Worm (Caenorhabditis elegans): ENCODE results near the gene C13F10.7.

The C13F10.7 gene

ce11 chrV:7230847-7231246 is 7.8 kb upstream of the C13F10.7 start, which contains the start of the genes gei-6 and krr-1 (continued):
- TF ChIP-seq pag-3 (tag; optimal IDR thresholded peaks at IDR 0.05; ENCODE audit: borderline replicate concordance): no peak
- TF ChIP-seq ets-4 (tag; optimal IDR thresholded peaks at IDR 0.05): no peak
- TF ChIP-seq pha-4 (tag; optimal IDR thresholded peaks at IDR 0.05): no peak
- TF ChIP-seq pax-1 (tag; optimal IDR thresholded peaks at IDR 0.05): no peak
- TF ChIP-seq ttx-3 (tag; optimal IDR thresholded peaks at IDR 0.05): peak; percentile 86
- no peak for TF ChIP-seq lim-6 (tag; optimal IDR thresholded peaks at IDR 0.05)
- peak; percentile 89 for TF ChIP-seq tbx-2 (tag; optimal IDR thresholded peaks at IDR 0.05)
- TF ChIP-seq syd-9 (tag; optimal IDR thresholded peaks at IDR 0.05): peak; percentile 58
- TF ChIP-seq Y22D7AL.16 (tag; optimal IDR thresholded peaks at IDR 0.05): peak; percentile 82
- TF ChIP-seq ceh-48 (tag; optimal IDR thresholded peaks at IDR 0.05): peak; percentile 74
- peak; percentile 79 for TF ChIP-seq C38D4.7 (GFP tag; optimal IDR thresholded peaks at IDR 0.05)
- peak; percentile 58 for TF ChIP-seq pqm-1 (tag; optimal IDR thresholded peaks at IDR 0.05)
- TF ChIP-seq eyg-1 (tag; optimal IDR thresholded peaks at IDR 0.05): peak; percentile 68
- peak; percentile 16 for TF ChIP-seq ceh-9 (tag; optimal IDR thresholded peaks at IDR 0.05)
- peak; percentile 93 for TF ChIP-seq K09A11.1 (tag; optimal IDR thresholded peaks at IDR 0.05; ENCODE audit: insufficient read depth)
- peak; percentile 74 for TF ChIP-seq lin-11 (tag; optimal IDR thresholded peaks at IDR 0.05)
- peak; percentile 25 for TF ChIP-seq fkh-10 (GFP tag; optimal IDR thresholded peaks at IDR 0.05)
- TF ChIP-seq pha-2 (tag; optimal IDR thresholded peaks at IDR 0.05): peak; percentile 85
- TF ChIP-seq ref-2 (tag; optimal IDR thresholded peaks at IDR 0.05): peak; percentile 87
- no peak for TF ChIP-seq unc-55 (GFP tag; optimal IDR thresholded peaks at IDR 0.05)
- TF ChIP-seq fax-1 (tag; optimal IDR thresholded peaks at IDR 0.05): peak; percentile 78
- TF ChIP-seq pat-9 (tag; optimal IDR thresholded peaks at IDR 0.05): peak; percentile 91
- no peak for TF ChIP-seq dmd-4 (tag; optimal IDR thresholded peaks at IDR 0.05; ENCODE audit: borderline replicate concordance)
- peak; percentile 41 for TF ChIP-seq hlh-13 (GFP tag; optimal IDR thresholded peaks at IDR 0.05)
- TF ChIP-seq unc-42 (tag; optimal IDR thresholded peaks at IDR 0.05): peak; percentile 4
- peak; percentile 77 for TF ChIP-seq madf-2 (tag; optimal IDR thresholded peaks at IDR 0.05)
- TF ChIP-seq fkh-6 (tag; optimal IDR thresholded peaks at IDR 0.05): peak; percentile 61
- TF ChIP-seq ama-1 (optimal IDR thresholded peaks at IDR 0.05): no peak
- TF ChIP-seq ceh-6 (GFP tag; optimal IDR thresholded peaks at IDR 0.05): peak; percentile 65
- peak; percentile 79 for TF ChIP-seq gmeb-2 (tag; optimal IDR thresholded peaks at IDR 0.05)
- TF ChIP-seq ceh-45 (GFP tag; IDR thresholded peaks at IDR 0.05): peak; percentile 55; the same call in 1 of the 2 replicates
- peak; percentile 59 for TF ChIP-seq npax-4 (tag; optimal IDR thresholded peaks at IDR 0.05)
- peak; percentile 81 for TF ChIP-seq sox-2 (GFP tag; IDR thresholded peaks at IDR 0.05)
- TF ChIP-seq ceh-34 (tag; optimal IDR thresholded peaks at IDR 0.05): peak; percentile 84
- TF ChIP-seq ceh-30 (tag; optimal IDR thresholded peaks at IDR 0.05): no peak

DNA sequence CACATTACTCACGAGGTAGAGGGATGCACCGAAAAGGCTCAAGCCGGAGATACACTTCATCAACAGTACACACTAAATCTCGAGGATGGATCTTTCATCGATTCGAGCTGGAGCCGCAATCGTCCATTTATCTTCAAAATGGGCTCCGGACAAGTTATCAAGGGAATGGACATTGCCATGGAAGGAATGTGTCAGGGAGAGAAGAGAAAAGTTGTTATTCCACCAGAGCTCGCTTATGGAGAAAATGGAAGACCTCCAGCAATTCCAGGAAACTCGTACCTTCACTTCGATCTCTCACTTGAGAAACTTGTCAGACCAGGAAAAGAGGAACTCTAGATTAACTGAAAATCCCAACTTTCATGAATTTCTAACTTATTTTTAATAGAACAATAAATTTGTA is 2.8 kb upstream of the C13F10.7 start:
- no peak for TF ChIP-seq rnt-1 (tag; optimal IDR thresholded peaks at IDR 0.05)
- TF ChIP-seq pros-1 (tag; optimal IDR thresholded peaks at IDR 0.05): no peak
- TF ChIP-seq ama-1 (optimal IDR thresholded peaks at IDR 0.05): peak; percentile 63
- TF ChIP-seq dve-1 (tag; optimal IDR thresholded peaks at IDR 0.05): no peak
- no peak for TF ChIP-seq fkh-10 (GFP tag; optimal IDR thresholded peaks at IDR 0.05)
- TF ChIP-seq gmeb-2 (tag; optimal IDR thresholded peaks at IDR 0.05): no peak

DNA sequence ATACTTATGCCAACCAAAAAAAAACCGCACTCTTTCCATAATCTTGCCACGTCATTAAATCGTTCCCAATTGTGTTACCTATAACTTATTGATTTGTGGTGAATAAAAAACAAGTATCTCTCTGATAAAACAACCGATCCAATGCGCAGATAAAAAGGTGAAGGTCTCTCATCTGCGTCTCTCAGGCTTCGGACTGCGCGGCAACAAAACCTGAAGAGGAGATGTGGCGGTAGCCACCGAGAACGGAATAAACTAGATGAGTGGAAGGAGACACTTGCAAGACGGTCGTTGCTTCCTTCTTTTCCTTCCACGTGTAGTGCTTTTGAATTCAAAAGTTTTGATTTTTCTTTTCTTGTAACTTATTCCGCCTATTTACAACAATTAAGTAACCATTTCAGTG is 1.9 kb upstream of the C13F10.7 start, which contains the start of gene fkb-3:
TSS of gene fkb-3 (plus strand) at position 277 of the 400 bp plus-strand sequence.
- TF ChIP-seq C38D4.7 (GFP tag; optimal IDR thresholded peaks at IDR 0.05) (no peak), gmeb-2 (tag; optimal IDR thresholded peaks at IDR 0.05) (no peak), lin-11 (tag; optimal IDR thresholded peaks at IDR 0.05) (no peak), che-1 (tag; optimal IDR thresholded peaks at IDR 0.05) (no peak), unc-55 (GFP tag; optimal IDR thresholded peaks at IDR 0.05) (no peak), F13H6.1 (tag; optimal IDR thresholded peaks at IDR 0.05) (no peak), pros-1 (tag; optimal IDR thresholded peaks at IDR 0.05) (no peak), ceh-2 (tag; optimal IDR thresholded peaks at IDR 0.05) (no peak), ceh-19 (GFP tag; optimal IDR thresholded peaks at IDR 0.05) (no peak), sox-2 (GFP tag; IDR thresholded peaks at IDR 0.05) (no peak)

Data from whole organism, late embryonic.